Fruit fly (Drosophila melanogaster): ENCODE measurements around the gene Bruce.
A peak's percentile ranks its signal among the peaks of the same experiment; 100 is the strongest.

The Bruce gene

dm6 chr3R:10332823-10333263 is 1.7 kb upstream of the Bruce start, which contains the start of gene sle (continued):
- TF ChIP-seq CG8632 (GFP tag; optimal IDR thresholded peaks at IDR 0.05) = no peak
- TF ChIP-seq ss (GFP tag; optimal IDR thresholded peaks at IDR 0.05) = no peak
- no peak for TF ChIP-seq Hr4 (GFP tag; optimal IDR thresholded peaks at IDR 0.05)
- TF ChIP-seq CG6163 (GFP tag; IDR thresholded peaks at IDR 0.05) = 0 out of 3 replicates have a peak, but pooled peaks have one; percentile 17
- TF ChIP-seq fd59A (GFP tag; optimal IDR thresholded peaks at IDR 0.05) = no peak
- TF ChIP-seq Met (GFP tag; optimal IDR thresholded peaks at IDR 0.05) = no peak

- TF ChIP-seq Hr38 (GFP tag; optimal IDR thresholded peaks at IDR 0.05) = no peak
- no peak for TF ChIP-seq pdm3 (GFP tag; optimal IDR thresholded peaks at IDR 0.05)
- no peak for TF ChIP-seq Eip78C (GFP tag)
- TF ChIP-seq CG11902 (GFP tag; optimal IDR thresholded peaks at IDR 0.05) = no peak
- no peak for TF ChIP-seq Ets96B (tag; optimal IDR thresholded peaks at IDR 0.05)
- no peak for TF ChIP-seq lz (GFP tag; optimal IDR thresholded peaks at IDR 0.05)
- no peak for TF ChIP-seq salr (GFP tag; optimal IDR thresholded peaks at IDR 0.05)
- no peak for TF ChIP-seq CG31627 (GFP tag; optimal IDR thresholded peaks at IDR 0.05)
- TF ChIP-seq net (GFP tag; optimal IDR thresholded peaks at IDR 0.05) = no peak
Measured at dm6 chr3R:10311745-10312088, 19.4 kb downstream of the Bruce start.

DNA sequence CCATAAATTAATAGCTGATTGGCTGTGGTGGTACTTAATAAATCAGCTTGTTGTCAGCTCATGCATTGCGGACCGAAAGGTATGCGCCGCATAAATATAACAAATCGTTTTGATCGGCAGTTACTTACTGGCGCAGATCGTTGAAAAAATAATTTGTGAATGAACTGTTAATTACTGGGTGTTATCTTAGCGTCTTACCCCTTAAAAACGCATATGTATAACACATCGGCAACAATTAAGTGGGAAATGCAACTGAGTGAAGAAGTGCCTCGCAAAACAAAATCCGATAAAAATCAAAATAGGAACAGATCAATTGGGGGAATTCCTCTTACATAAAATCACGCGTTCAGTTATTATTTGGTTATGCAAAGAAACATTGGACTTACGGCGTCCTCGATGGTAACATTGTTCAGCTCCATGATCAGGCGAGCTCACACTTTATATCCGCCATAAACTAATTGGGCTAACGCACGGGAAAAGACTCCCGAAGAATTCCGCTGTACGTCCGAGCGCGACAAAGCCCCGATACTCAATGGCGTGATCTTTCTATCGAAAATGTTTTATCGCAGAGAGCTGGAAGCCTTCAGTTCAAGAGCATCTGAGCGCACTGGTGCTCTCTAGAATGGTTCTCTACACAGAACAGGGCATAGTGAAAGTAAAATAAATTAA is 19.9 kb downstream of the Bruce start, which contains the start of gene CG6293:
Gene CG6293, minus strand, starts transcription at position 538 of the 669 bp plus-strand sequence.
- TF ChIP-seq Met (GFP tag; optimal IDR thresholded peaks at IDR 0.05) = no peak
- no peak for TF ChIP-seq CG10669 (GFP tag; optimal IDR thresholded peaks at IDR 0.05)
- no peak for TF ChIP-seq Sox102F (GFP tag; optimal IDR thresholded peaks at IDR 0.05)
- no peak for TF ChIP-seq Blimp-1 (GFP tag; optimal IDR thresholded peaks at IDR 0.05)
- no peak for TF ChIP-seq CG3919 (GFP tag; optimal IDR thresholded peaks at IDR 0.05)
- TF ChIP-seq CG8319 (GFP tag; optimal IDR thresholded peaks at IDR 0.05) = no peak
- no peak for TF ChIP-seq CG16779 (tag; optimal IDR thresholded peaks at IDR 0.05)
- no peak for TF ChIP-seq CG6163 (GFP tag; IDR thresholded peaks at IDR 0.05)
- TF ChIP-seq OdsH (GFP tag; optimal IDR thresholded peaks at IDR 0.05) = no peak
- no peak for TF ChIP-seq Sox15 (GFP tag; optimal IDR thresholded peaks at IDR 0.05)
- TF ChIP-seq ss (GFP tag; optimal IDR thresholded peaks at IDR 0.05) = no peak
- no peak for TF ChIP-seq Hr4 (GFP tag; optimal IDR thresholded peaks at IDR 0.05)

- TF ChIP-seq Sox14 (GFP tag; optimal IDR thresholded peaks at IDR 0.05) (no peak), Hr4 (GFP tag; optimal IDR thresholded peaks at IDR 0.05) (no peak), CG11294 (GFP tag; IDR thresholded peaks at IDR 0.05) (no peak), CG6792 (GFP tag; optimal IDR thresholded peaks at IDR 0.05) (no peak), acj6 (GFP tag; optimal IDR thresholded peaks at IDR 0.05) (no peak), svp (GFP tag) (no peak), CG31627 (GFP tag; optimal IDR thresholded peaks at IDR 0.05) (no peak), Lpt (GFP tag; optimal IDR thresholded peaks at IDR 0.05) (no peak), fd59A (GFP tag; optimal IDR thresholded peaks at IDR 0.05) (no peak), CG11762 (GFP tag; optimal IDR thresholded peaks at IDR 0.05; ENCODE audit: insufficient read depth) (no peak), CG1621 (tag; optimal IDR thresholded peaks at IDR 0.05) (no peak), dsx (GFP tag; optimal IDR thresholded peaks at IDR 0.05; ENCODE audit: poor library complexity, severe bottlenecking) (no peak)
Measured at dm6 chr3R:10284169-10284568, 47.0 kb downstream of the Bruce start.

dm6 chr3R:10283114-10283513 is 48.0 kb downstream of the Bruce start:
- peak; percentile 36 for TF ChIP-seq OdsH (GFP tag; optimal IDR thresholded peaks at IDR 0.05)
- TF ChIP-seq CG15336 (GFP tag; IDR thresholded peaks at IDR 0.05) = peak; percentile 75
- no peak for TF ChIP-seq dac (GFP tag; optimal IDR thresholded peaks at IDR 0.05)
- no peak for TF ChIP-seq CG6808 (GFP tag; optimal IDR thresholded peaks at IDR 0.05)
- TF ChIP-seq CG6792 (GFP tag; optimal IDR thresholded peaks at IDR 0.05) = no peak
- peak; percentile 11 for TF ChIP-seq achi (GFP tag; optimal IDR thresholded peaks at IDR 0.05)
- no peak for TF ChIP-seq Gug (GFP tag; IDR thresholded peaks at IDR 0.05)
- TF ChIP-seq CG32006 (GFP tag; optimal IDR thresholded peaks at IDR 0.05) = peak; percentile 68
- peak in 1 of 2 experiments; percentile 8 for TF ChIP-seq salr (GFP tag; optimal IDR thresholded peaks at IDR 0.05)
- TF ChIP-seq CG10631 (GFP tag; optimal IDR thresholded peaks at IDR 0.05) = peak; percentile 8
- no peak for TF ChIP-seq Eip93F (GFP tag; optimal IDR thresholded peaks at IDR 0.05)
- TF ChIP-seq CG8119 (GFP tag; IDR thresholded peaks at IDR 0.05) = peak; percentile 68
- TF ChIP-seq eg (GFP tag; IDR thresholded peaks at IDR 0.05) = 0 out of 3 replicates have a peak, but pooled peaks have one; percentile 28
- peak; percentile 15 for TF ChIP-seq pdm3 (GFP tag; optimal IDR thresholded peaks at IDR 0.05)
- no peak for TF ChIP-seq CG16779 (tag; optimal IDR thresholded peaks at IDR 0.05)
- TF ChIP-seq cyc (GFP tag; optimal IDR thresholded peaks at IDR 0.05) = no peak
- TF ChIP-seq CG11294 (GFP tag; IDR thresholded peaks at IDR 0.05) = no peak
- peak; percentile 10 for TF ChIP-seq CG4318 (GFP tag; optimal IDR thresholded peaks at IDR 0.05)
- peak; percentile 6 for TF ChIP-seq CG11762 (GFP tag; optimal IDR thresholded peaks at IDR 0.05; ENCODE audit: insufficient read depth)

All from whole organism, prepupa.